Fruit fly (Drosophila melanogaster) Kc167 (cell line): ENCODE measurements around the gene Nep2.

Experiments
- Myc ChIP-seq: fragments of >200 bp; optimal IDR thresholded peaks from 2 replicates; lab custom pipeline; 2017; ENCODE audit warnings: missing external identifiers
- h ChIP-seq: fragments of >200 bp; optimal IDR thresholded peaks from 3 replicates; lab custom pipeline; 2018; ENCODE audit warnings: missing external identifiers
- insv ChIP-seq: fragments of >200 bp; optimal IDR thresholded peaks from 3 replicates; lab custom pipeline; 2018; ENCODE audit warnings: missing external identifiers
- psq ChIP-seq: fragments of >200 bp; optimal IDR thresholded peaks from 2 replicates; lab custom pipeline; 2017; ENCODE audit warnings: missing external identifiers
- ttk ChIP-seq: sonication (Bioruptor generic); optimal IDR thresholded peaks from 2 replicates; lab custom pipeline; 2017; ENCODE audit warnings: missing external identifiers

DNA sequence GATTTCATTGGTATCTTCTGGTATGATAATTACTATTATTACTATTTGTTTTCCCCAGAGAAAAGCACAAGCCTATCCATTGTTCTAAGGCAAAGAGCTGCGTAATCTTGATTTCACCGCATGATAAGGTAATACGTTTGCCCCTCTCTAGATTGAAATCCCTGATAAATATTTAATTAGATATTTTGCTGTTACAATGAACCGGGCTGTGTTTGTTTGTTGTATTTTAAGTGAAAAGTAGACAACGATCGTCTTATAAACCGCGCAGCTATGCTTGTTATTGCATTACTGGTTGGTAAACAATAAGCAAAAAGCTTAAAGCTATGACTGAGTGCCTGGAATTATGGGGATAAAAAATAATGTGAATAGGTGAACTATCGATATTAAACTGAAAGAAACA lies 36.9 kb downstream of the Nep2 start:
- no peak for TF ChIP-seq psq (lab: Kevin White, UChicago)
- TF ChIP-seq h (lab: Kevin White, UChicago) = no peak
- no peak for TF ChIP-seq Myc
- no peak for TF ChIP-seq ttk (lab: Kevin White, UChicago)
- TF ChIP-seq insv = no peak
